Worm (Caenorhabditis elegans) whole organism, L1 larva: Measurements from ENCODE around the gene ccdc-47.

ENCODE experiments used
- fkh-10 ChIP-seq: sonication (generic microtip); optimal IDR thresholded peaks from 2 replicates; lab custom pipeline; 2017; ENCODE audit warnings: missing biosample characterization, missing genetic modification reagents, missing genetic modification characterization
- skn-1 ChIP-seq: fragments of 150-350 bp; optimal IDR thresholded peaks from 2 replicates; lab custom pipeline; 2014; ENCODE audit warnings: missing biosample characterization, missing genetic modification characterization
- unc-130 ChIP-seq: fragments of 150-350 bp; optimal IDR thresholded peaks from 2 replicates; lab custom pipeline; 2017; ENCODE audit warnings: missing biosample characterization, missing genetic modification characterization, inconsistent platforms
- unc-62 ChIP-seq: fragments of 150-350 bp; optimal IDR thresholded peaks from 2 replicates; lab custom pipeline; 2014; ENCODE audit warnings: missing biosample characterization, missing genetic modification reagents, missing genetic modification characterization
- ztf-4 ChIP-seq: fragments of 150-350 bp; optimal IDR thresholded peaks from 2 replicates; lab custom pipeline; 2014; ENCODE audit warnings: missing biosample characterization, missing genetic modification characterization

DNA sequence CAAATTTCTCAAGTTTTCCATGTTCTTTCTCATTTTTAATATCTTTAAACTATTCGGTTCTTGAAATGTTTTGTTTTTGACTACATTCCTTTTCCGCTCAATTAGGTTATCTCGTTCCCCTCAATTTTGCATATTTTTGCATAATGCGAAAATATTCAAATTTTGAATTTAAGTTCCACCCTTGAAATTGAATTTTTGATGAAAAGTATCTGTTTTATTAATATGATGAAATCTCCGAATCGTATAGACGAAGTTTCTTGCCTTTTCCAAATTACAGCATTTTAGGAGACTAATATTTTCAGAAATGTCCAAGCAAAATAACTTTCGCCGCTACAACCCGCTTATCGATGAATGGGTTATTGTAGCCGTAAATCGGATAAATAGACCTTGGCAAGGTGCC, 1.8 kb downstream of the ccdc-47 start, which contains the start of gene ZK1058.3:
- TF ChIP-seq skn-1 (tag; lab: Kevin White, UChicago) (no peak), unc-130 (tag; lab: Kevin White, UChicago) (no peak), unc-62 (no peak), fkh-10 (GFP tag; lab: Kevin White, UChicago) (no peak), ztf-4 (no peak)
